Worm (Caenorhabditis elegans) whole organism, L2 larva: Measurements from ENCODE around the gene K04C2.7.

Experiments used
- C34F6.9 ChIP-seq: fragments of 150-350 bp; optimal IDR thresholded peaks from 2 replicates; lab custom pipeline; 2014; ENCODE audit warnings: missing biosample characterization, missing genetic modification characterization
- F13H6.1 ChIP-seq: sonication (generic microtip); optimal IDR thresholded peaks from 2 replicates; lab custom pipeline; 2016; ENCODE audit warnings: missing genetic modification characterization, missing compliant biosample characterization
- R02D3.7 ChIP-seq: fragments of 150-350 bp; optimal IDR thresholded peaks from 2 replicates; lab custom pipeline; 2014; ENCODE audit warnings: missing biosample characterization, missing genetic modification characterization
- Y55F3AM.14 ChIP-seq: fragments of 200-800 bp; sonication (Bioruptor generic); optimal IDR thresholded peaks from 2 replicates; lab custom pipeline; 2018; ENCODE audit warnings: mild to moderate bottlenecking, missing genetic modification characterization, missing compliant biosample characterization
- alr-1 ChIP-seq: fragments of 150-350 bp; optimal IDR thresholded peaks from 2 replicates; lab custom pipeline; 2014; ENCODE audit warnings: missing biosample characterization, missing genetic modification characterization
- ama-1 ChIP-seq: fragments of 150-350 bp; optimal IDR thresholded peaks from 2 replicates; lab custom pipeline; 2018; ENCODE audit warnings: inconsistent platforms
- blmp-1 ChIP-seq: sonication (generic microtip); optimal IDR thresholded peaks from 2 replicates; lab custom pipeline; 2017; ENCODE audit warnings: missing genetic modification characterization, mild to moderate bottlenecking, missing compliant biosample characterization, antibody characterized with exemption, moderate library complexity; ENCODE audit not compliant: insufficient read depth
- ceh-16 ChIP-seq: fragments of 150-350 bp; optimal IDR thresholded peaks from 2 replicates; lab custom pipeline; 2014; ENCODE audit warnings: missing biosample characterization, missing genetic modification characterization
- ceh-82 ChIP-seq: fragments of 150-350 bp; optimal IDR thresholded peaks from 2 replicates; lab custom pipeline; 2014; ENCODE audit warnings: missing biosample characterization, missing genetic modification characterization
- crh-2 ChIP-seq: sonication (generic microtip); optimal IDR thresholded peaks from 2 replicates; lab custom pipeline; 2017; ENCODE audit warnings: missing biosample characterization, missing genetic modification characterization
- egl-27 ChIP-seq: sonication (generic microtip); optimal IDR thresholded peaks from 3 replicates; lab custom pipeline; 2017; ENCODE audit warnings: missing biosample characterization, missing genetic modification reagents, missing genetic modification characterization
- elt-1 ChIP-seq: fragments of 150-350 bp; optimal IDR thresholded peaks from 2 replicates; lab custom pipeline; 2014; ENCODE audit warnings: missing biosample characterization, missing genetic modification characterization
- fos-1 ChIP-seq: fragments of 150-350 bp; optimal IDR thresholded peaks from 2 replicates; lab custom pipeline; 2014; ENCODE audit warnings: missing biosample characterization, missing genetic modification characterization
- lin-11 ChIP-seq: fragments of 150-350 bp; sonication (generic microtip); optimal IDR thresholded peaks from 2 replicates; lab custom pipeline; 2014; ENCODE audit warnings: missing biosample characterization, missing genetic modification characterization, inconsistent platforms, mixed read lengths
- lin-13 ChIP-seq: fragments of 150-350 bp; optimal IDR thresholded peaks from 2 replicates; lab custom pipeline; 2014; ENCODE audit warnings: missing biosample characterization, missing genetic modification reagents, missing genetic modification characterization
- lin-39 ChIP-seq: fragments of 150-350 bp; optimal IDR thresholded peaks from 2 replicates; lab custom pipeline; 2014; ENCODE audit warnings: missing biosample characterization, missing genetic modification reagents, missing genetic modification characterization
- lsy-2 ChIP-seq, 2 experiments: fragments of 150-350 bp in 1 of 2; sonication (generic microtip) in 1 of 2; optimal IDR thresholded peaks; 2 replicates each; lab custom pipeline; 2014 to 2017; ENCODE audit warnings: missing biosample characterization in 2 of 2, missing genetic modification characterization in 2 of 2
- mbf-1 ChIP-seq: sonication (generic microtip); optimal IDR thresholded peaks from 2 replicates; lab custom pipeline; 2017; ENCODE audit warnings: missing biosample characterization, missing genetic modification characterization
- nhr-11 ChIP-seq: fragments of 150-350 bp; optimal IDR thresholded peaks from 2 replicates; lab custom pipeline; 2014; ENCODE audit warnings: missing biosample characterization, missing genetic modification characterization
- nhr-12 ChIP-seq: fragments of 150-350 bp; optimal IDR thresholded peaks from 2 replicates; lab custom pipeline; 2014; ENCODE audit warnings: missing biosample characterization, missing genetic modification characterization
- nhr-129 ChIP-seq: fragments of 150-350 bp; optimal IDR thresholded peaks from 2 replicates; lab custom pipeline; 2014; ENCODE audit warnings: missing biosample characterization, missing genetic modification characterization
- nhr-21 ChIP-seq: fragments of 150-350 bp; optimal IDR thresholded peaks from 2 replicates; lab custom pipeline; 2014; ENCODE audit warnings: missing biosample characterization, missing genetic modification characterization
- nhr-25 ChIP-seq: fragments of 150-350 bp; sonication (generic microtip); optimal IDR thresholded peaks from 3 replicates; lab custom pipeline; 2014; ENCODE audit warnings: missing biosample characterization, missing genetic modification characterization
- nhr-6 ChIP-seq: fragments of 150-350 bp; optimal IDR thresholded peaks from 2 replicates; lab custom pipeline; 2014; ENCODE audit warnings: missing biosample characterization, missing genetic modification characterization
- sem-4 ChIP-seq: fragments of 150-350 bp; optimal IDR thresholded peaks from 2 replicates; lab custom pipeline; 2014; ENCODE audit warnings: missing biosample characterization, missing genetic modification reagents, missing genetic modification characterization
- sma-9 ChIP-seq, 2 experiments: fragments of 150-350 bp in 1 of 2; sonication (generic microtip) in 1 of 2; optimal IDR thresholded peaks; 2 replicates each; lab custom pipeline; 2014 to 2016; ENCODE audit warnings: missing genetic modification characterization in 2 of 2, mild to moderate bottlenecking in 1 of 2, missing biosample characterization in 1 of 2, missing compliant biosample characterization in 1 of 2, missing genetic modification reagents in 1 of 2, moderate library complexity in 1 of 2
- snpc-4 ChIP-seq: fragments of 150-350 bp; optimal IDR thresholded peaks from 2 replicates; lab custom pipeline; 2014; ENCODE audit warnings: missing biosample characterization, missing genetic modification characterization
- unc-39 ChIP-seq: fragments of 150-350 bp; optimal IDR thresholded peaks from 2 replicates; lab custom pipeline; 2014; ENCODE audit warnings: missing biosample characterization, missing genetic modification characterization
- unc-55 ChIP-seq: fragments of 150-350 bp; sonication (generic microtip); optimal IDR thresholded peaks from 3 replicates; lab custom pipeline; 2014; ENCODE audit warnings: missing biosample characterization, missing genetic modification reagents, missing genetic modification characterization
- zag-1 ChIP-seq: fragments of 150-350 bp; optimal IDR thresholded peaks from 2 replicates; lab custom pipeline; 2014; ENCODE audit warnings: missing biosample characterization, missing genetic modification characterization
- ztf-4 ChIP-seq: fragments of 150-350 bp; optimal IDR thresholded peaks from 2 replicates; lab custom pipeline; 2014; ENCODE audit warnings: missing biosample characterization, missing genetic modification characterization

K04C2.7 gene

DNA sequence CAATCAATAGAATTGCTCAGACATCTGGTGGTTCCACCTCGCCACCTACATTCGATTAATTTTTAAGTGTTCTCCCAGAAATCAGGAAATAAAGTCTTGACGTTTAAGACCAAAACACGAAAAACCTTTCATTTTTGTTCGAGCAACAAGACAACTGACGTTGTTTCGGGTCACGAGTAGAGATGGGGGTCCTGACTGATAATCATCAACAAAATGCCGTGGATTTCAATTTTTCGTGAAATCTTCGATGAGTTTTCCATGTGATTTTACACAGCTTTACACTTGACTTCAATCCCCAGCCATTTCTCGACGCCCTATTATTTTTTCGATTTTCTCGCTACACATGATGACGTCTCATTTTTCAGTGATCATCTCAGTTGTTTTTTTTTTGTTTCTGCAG, 9.8 kb upstream of the K04C2.7 start:
- TF ChIP-seq blmp-1 (no peak), alr-1 (tag; lab: Kevin White, UChicago) (no peak), C34F6.9 (tag; lab: Kevin White, UChicago) (peak; percentile 12), R02D3.7 (no peak), F13H6.1 (tag; lab: Kevin White, UChicago) (peak; percentile 24), nhr-129 (tag; lab: Kevin White, UChicago) (peak; percentile 69), unc-55 (no peak), ceh-82 (tag; lab: Kevin White, UChicago) (no peak), sma-9 (GFP tag; optimal IDR thresholded peaks at IDR 0.05; lab: Kevin White, UChicago) (peak; percentile 34), sma-9 (tag; optimal IDR thresholded peaks at IDR 0.05; lab: Kevin White, UChicago) (no peak), ama-1 (no peak), snpc-4 (tag; lab: Kevin White, UChicago) (no peak), lsy-2 (tag; optimal IDR thresholded peaks at IDR 0.05; lab: Kevin White, UChicago) (peak in 1 of 2 experiments; percentile 47), zag-1 (no peak), nhr-25 (tag; lab: Kevin White, UChicago) (no peak)

ce11 chrIII:6871668-6872067, 9.2 kb upstream of the K04C2.7 start:
- peak; percentile 37 for TF ChIP-seq nhr-129 (tag; lab: Kevin White, UChicago)
- TF ChIP-seq C34F6.9 (tag; lab: Kevin White, UChicago) = peak; percentile 25
- TF ChIP-seq sma-9 (GFP tag; optimal IDR thresholded peaks at IDR 0.05; lab: Kevin White, UChicago) = peak; percentile 27
- TF ChIP-seq sma-9 (tag; optimal IDR thresholded peaks at IDR 0.05; lab: Kevin White, UChicago) = no peak
- TF ChIP-seq F13H6.1 (tag; lab: Kevin White, UChicago) = peak; percentile 40
- peak; percentile 66 for TF ChIP-seq ama-1
- TF ChIP-seq lsy-2 (tag; optimal IDR thresholded peaks at IDR 0.05; lab: Kevin White, UChicago) = peak in 1 of 2 experiments; percentile 23
- TF ChIP-seq nhr-12 (tag; lab: Kevin White, UChicago) = no peak
- TF ChIP-seq sem-4 (tag; lab: Kevin White, UChicago) = peak; percentile 23
- TF ChIP-seq nhr-11 = no peak
- TF ChIP-seq lin-13 (GFP tag; lab: Kevin White, UChicago) = peak; percentile 27
- TF ChIP-seq, all 48 proteins: peak for 8

ce11 chrIII:6872534-6873150, 8.3 kb upstream of the K04C2.7 start, which contains the start of gene K04C2.3:
K04C2.3 (plus strand) TSS chrIII:6873089.
- TF ChIP-seq elt-1 (tag; lab: Kevin White, UChicago) (no peak), nhr-21 (tag; lab: Kevin White, UChicago) (peak; percentile 11), sma-9 (GFP tag; optimal IDR thresholded peaks at IDR 0.05; lab: Kevin White, UChicago) (peak; percentile 70), sma-9 (tag; optimal IDR thresholded peaks at IDR 0.05; lab: Kevin White, UChicago) (no peak), lin-13 (GFP tag; lab: Kevin White, UChicago) (no peak), lsy-2 (tag; optimal IDR thresholded peaks at IDR 0.05; lab: Kevin White, UChicago) (peak in 1 of 2 experiments; percentile 10), crh-2 (tag; lab: Kevin White, UChicago) (peak; percentile 29), blmp-1 (peak; percentile 46), nhr-25 (tag; lab: Kevin White, UChicago) (peak; percentile 7)

DNA sequence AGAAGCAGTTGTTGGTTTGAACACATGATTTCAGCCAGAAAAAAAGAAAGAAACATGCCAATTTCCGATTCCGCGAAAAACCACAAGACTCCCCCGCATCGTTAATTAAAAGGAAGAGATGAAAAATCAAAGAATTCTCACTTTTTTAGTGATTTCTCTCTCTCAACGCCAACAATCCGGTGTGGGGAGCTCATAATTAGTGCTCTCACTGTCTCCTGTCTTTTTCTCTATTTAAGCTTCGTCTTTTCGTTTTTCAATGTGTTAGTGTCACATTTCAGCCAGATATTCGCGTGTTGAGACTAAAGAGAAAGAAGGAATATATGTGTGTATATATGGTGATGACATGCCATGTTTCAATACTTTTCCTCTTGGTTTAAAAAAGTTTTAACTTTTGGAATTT, 7.2 kb upstream of the K04C2.7 start:
- TF ChIP-seq nhr-129 (tag; lab: Kevin White, UChicago) (peak; percentile 36), egl-27 (tag; lab: Kevin White, UChicago) (no peak), lsy-2 (tag; optimal IDR thresholded peaks at IDR 0.05; lab: Kevin White, UChicago) (peak in 1 of 2 experiments; percentile 59), F13H6.1 (tag; lab: Kevin White, UChicago) (peak; percentile 38), ceh-16 (no peak), nhr-11 (no peak), ztf-4 (peak; percentile 24), ama-1 (peak; percentile 23), lin-11 (no peak), nhr-6 (peak; percentile 2), fos-1 (tag; lab: Kevin White, UChicago) (no peak), Y55F3AM.14 (no peak), nhr-21 (tag; lab: Kevin White, UChicago) (no peak), sma-9 (GFP tag; optimal IDR thresholded peaks at IDR 0.05; lab: Kevin White, UChicago) (peak; percentile 47), sma-9 (tag; optimal IDR thresholded peaks at IDR 0.05; lab: Kevin White, UChicago) (no peak), lin-39 (tag; lab: Kevin White, UChicago) (no peak), mbf-1 (tag; lab: Kevin White, UChicago) (no peak), nhr-12 (tag; lab: Kevin White, UChicago) (no peak), lin-13 (GFP tag; lab: Kevin White, UChicago) (peak; percentile 68), zag-1 (no peak), ceh-82 (tag; lab: Kevin White, UChicago) (no peak), unc-39 (tag; lab: Kevin White, UChicago) (no peak)
